Fruit fly (Drosophila melanogaster) whole organism, embryonic: Measurements from ENCODE around the gene elB.
A peak's percentile ranks its signal among the peaks of the same experiment; 100 is the strongest.

Experiments
- Awh ChIP-seq: fragments of 200-800 bp; sonication (Bioruptor generic); IDR thresholded peaks from 2 replicates; pipeline ENCODE4, ENCODE4 v1.3.6; 2022; ENCODE audit warnings: missing biosample characterization, missing genetic modification characterization
- CG10274 ChIP-seq: fragments of 200-800 bp; sonication (Bioruptor generic); optimal IDR thresholded peaks from 3 replicates; lab custom pipeline; 2017; ENCODE audit warnings: missing biosample characterization, mild to moderate bottlenecking, missing genetic modification characterization
- CG10431 ChIP-seq: fragments of 200-800 bp; sonication (Bioruptor generic); optimal IDR thresholded peaks from 3 replicates; lab custom pipeline; 2018; ENCODE audit warnings: missing biosample characterization, mild to moderate bottlenecking, missing genetic modification characterization
- CG11456 ChIP-seq: fragments of 200-800 bp; sonication (Bioruptor generic); IDR thresholded peaks from 3 replicates; pipeline ENCODE4 v1.3.6; 2022; ENCODE audit warnings: missing biosample characterization, missing genetic modification characterization
- CG11504 ChIP-seq: fragments of 200-800 bp; sonication (Bioruptor generic); optimal IDR thresholded peaks from 3 replicates; lab custom pipeline; 2019; ENCODE audit warnings: missing biosample characterization, mild to moderate bottlenecking, missing genetic modification characterization, moderate library complexity
- CG11560 ChIP-seq: fragments of 200-800 bp; sonication (Bioruptor generic); IDR thresholded peaks from 3 replicates; pipeline ENCODE4 v1.3.6; 2022; ENCODE audit warnings: missing biosample characterization, missing genetic modification characterization
- CG11695 ChIP-seq: fragments of 200-800 bp; sonication (Bioruptor generic); IDR thresholded peaks from 3 replicates; pipeline ENCODE4 v1.3.6; 2022; ENCODE audit warnings: missing biosample characterization, missing genetic modification characterization
- CG13296 ChIP-seq: fragments of 200-800 bp; sonication (Bioruptor generic); optimal IDR thresholded peaks from 3 replicates; lab custom pipeline; 2018; ENCODE audit warnings: missing biosample characterization, mild to moderate bottlenecking, missing genetic modification characterization
- CG14441 ChIP-seq: fragments of 200-800 bp; sonication (Bioruptor generic); IDR thresholded peaks from 2 replicates; pipeline ENCODE4 v1.3.6; 2022; ENCODE audit warnings: missing biosample characterization, missing genetic modification characterization
- CG15269 ChIP-seq: fragments of 200-800 bp; sonication (Bioruptor generic); optimal IDR thresholded peaks from 2 replicates; lab custom pipeline; 2018; ENCODE audit warnings: missing biosample characterization, mild to moderate bottlenecking, missing genetic modification characterization, moderate library complexity
- CG1647 ChIP-seq: fragments of 200-800 bp; sonication (Bioruptor generic); optimal IDR thresholded peaks from 3 replicates; lab custom pipeline; 2016; ENCODE audit warnings: missing biosample characterization, missing genetic modification characterization
- CG7987 ChIP-seq: fragments of 200-800 bp; sonication (Bioruptor generic); optimal IDR thresholded peaks from 2 replicates; lab custom pipeline; 2018; ENCODE audit warnings: missing biosample characterization, mild to moderate bottlenecking, missing genetic modification characterization, moderate library complexity
- D19A ChIP-seq: fragments of 200-800 bp; optimal IDR thresholded peaks from 3 replicates; lab custom pipeline; 2019; ENCODE audit warnings: missing biosample characterization, mild to moderate bottlenecking, missing genetic modification characterization, moderate library complexity
- Dad ChIP-seq: fragments of 200-800 bp; sonication (Bioruptor generic); optimal IDR thresholded peaks from 3 replicates; lab custom pipeline; 2016; ENCODE audit warnings: missing biosample characterization, missing genetic modification characterization
- Dip3 ChIP-seq: fragments of 200-800 bp; sonication (Bioruptor generic); optimal IDR thresholded peaks from 3 replicates; lab custom pipeline; 2016; ENCODE audit warnings: missing biosample characterization, missing genetic modification characterization
- Gsc ChIP-seq: fragments of 200-800 bp; sonication (Bioruptor generic); IDR thresholded peaks from 2 replicates; pipeline ENCODE4 v1.3.6; 2022; ENCODE audit warnings: missing biosample characterization, missing genetic modification characterization
- HLH4C ChIP-seq: fragments of 200-800 bp; sonication (Bioruptor generic); IDR thresholded peaks from 3 replicates; pipeline ENCODE4 v1.3.6; 2022; ENCODE audit warnings: missing biosample characterization, missing genetic modification characterization; ENCODE audit not compliant: partially characterized antibody
- HLH54F ChIP-seq: fragments of 200-800 bp; sonication (Bioruptor generic); optimal IDR thresholded peaks from 3 replicates; lab custom pipeline; 2016; ENCODE audit warnings: missing biosample characterization, missing genetic modification characterization
- Optix ChIP-seq: fragments of 200-800 bp; sonication (Bioruptor generic); IDR thresholded peaks from 3 replicates; pipeline ENCODE4 v1.3.6; 2022; ENCODE audit warnings: missing biosample characterization, missing genetic modification characterization
- Rx ChIP-seq: fragments of 200-800 bp; sonication (Bioruptor generic); IDR thresholded peaks from 2 replicates; pipeline ENCODE4 v1.3.6; 2022; ENCODE audit warnings: missing biosample characterization, missing genetic modification characterization
- Sox100B ChIP-seq: fragments of 200-800 bp; sonication (Bioruptor generic); optimal IDR thresholded peaks from 3 replicates; lab custom pipeline; 2018; ENCODE audit warnings: missing biosample characterization, mild to moderate bottlenecking, missing genetic modification characterization
- Sry-δ ChIP-seq: fragments of 200-800 bp; sonication (Bioruptor generic); optimal IDR thresholded peaks from 2 replicates; lab custom pipeline; 2016; ENCODE audit warnings: missing biosample characterization, missing genetic modification characterization
- Taf1 ChIP-seq: fragments of 200-800 bp; sonication (Bioruptor generic); IDR thresholded peaks from 2 replicates; pipeline ENCODE4 v1.3.6; 2022; ENCODE audit warnings: missing biosample characterization, missing genetic modification characterization
- Xbp1 ChIP-seq: fragments of 200-800 bp; sonication (Bioruptor generic); optimal IDR thresholded peaks from 3 replicates; lab custom pipeline; 2016; ENCODE audit warnings: missing biosample characterization, mild to moderate bottlenecking, missing genetic modification characterization
- bsh ChIP-seq, 2 experiments: fragments of 200-800 bp; sonication (Bioruptor generic); optimal IDR thresholded peaks; 2 replicates each; lab custom pipeline; 2017 to 2018; ENCODE audit warnings: mild to moderate bottlenecking in 2 of 2, missing biosample characterization in 2 of 2, missing genetic modification characterization in 2 of 2, moderate library complexity in 1 of 2
- croc ChIP-seq: fragments of 200-800 bp; sonication (Bioruptor generic); conservative IDR thresholded peaks from 3 replicates; pipeline ENCODE4 v1.3.6; 2022; ENCODE audit warnings: missing biosample characterization, missing genetic modification characterization
- crol ChIP-seq: fragments of 200-800 bp; sonication (Bioruptor generic); IDR thresholded peaks from 2 replicates; pipeline ENCODE4 v1.3.6; 2022; ENCODE audit warnings: missing biosample characterization, missing genetic modification characterization
- dati ChIP-seq: fragments of 200-800 bp; sonication (Bioruptor generic); IDR thresholded peaks from 2 replicates; pipeline ENCODE4 v1.3.6; 2022; ENCODE audit warnings: missing biosample characterization, missing genetic modification characterization
- dimm ChIP-seq: fragments of 200-800 bp; sonication (Bioruptor generic); IDR thresholded peaks from 2 replicates; pipeline ENCODE4 v1.3.6; 2022; ENCODE audit warnings: missing biosample characterization, missing genetic modification characterization
- dm ChIP-seq: fragments of 200-800 bp; sonication (Bioruptor generic); optimal IDR thresholded peaks from 3 replicates; lab custom pipeline; 2016; ENCODE audit warnings: missing biosample characterization, missing genetic modification characterization
- dmrt99B ChIP-seq: fragments of 200-800 bp; sonication (Bioruptor generic); optimal IDR thresholded peaks from 2 replicates; lab custom pipeline; 2018; ENCODE audit warnings: missing biosample characterization, mild to moderate bottlenecking, missing genetic modification characterization, moderate library complexity
- exex ChIP-seq: fragments of 200-800 bp; sonication (Bioruptor generic); optimal IDR thresholded peaks from 4 replicates; lab custom pipeline; 2018; ENCODE audit warnings: missing biosample characterization, mild to moderate bottlenecking, missing genetic modification characterization, moderate library complexity
- gcm2 ChIP-seq: fragments of 200-800 bp; sonication (Bioruptor generic); optimal IDR thresholded peaks from 2 replicates; lab custom pipeline; 2016; ENCODE audit warnings: missing biosample characterization, missing genetic modification characterization
- grn ChIP-seq: fragments of 200-800 bp; sonication (Bioruptor generic); optimal IDR thresholded peaks from 3 replicates; lab custom pipeline; 2017; ENCODE audit warnings: missing biosample characterization, missing genetic modification characterization
- gsb ChIP-seq: fragments of 200-800 bp; sonication (Bioruptor generic); IDR thresholded peaks from 2 replicates; pipeline ENCODE4 v1.3.6; 2022; ENCODE audit warnings: missing biosample characterization, missing genetic modification characterization
- ham ChIP-seq: fragments of 200-800 bp; sonication (Bioruptor generic); IDR thresholded peaks from 2 replicates; pipeline ENCODE4 v1.3.6; 2022; ENCODE audit warnings: missing biosample characterization, missing genetic modification characterization
- klu ChIP-seq: fragments of 200-800 bp; sonication (Bioruptor generic); IDR thresholded peaks from 2 replicates; pipeline ENCODE4 v1.3.6; 2022; ENCODE audit warnings: missing biosample characterization, missing genetic modification characterization
- lab ChIP-seq: fragments of 200-800 bp; sonication (Bioruptor generic); optimal IDR thresholded peaks from 3 replicates; lab custom pipeline; 2017; ENCODE audit warnings: missing biosample characterization, missing genetic modification characterization, mild to moderate bottlenecking, moderate library complexity, missing genetic modification reagents
- lmd ChIP-seq: fragments of 200-800 bp; sonication (Bioruptor generic); IDR thresholded peaks from 2 replicates; pipeline ENCODE4 v1.3.6; 2022; ENCODE audit warnings: missing biosample characterization, missing genetic modification characterization
- lov ChIP-seq, 2 experiments: fragments of 200-800 bp in 1 of 2; fragments of >200 bp in 1 of 2; sonication (Bioruptor generic) in 1 of 2; IDR thresholded peaks in 1 of 2; optimal IDR thresholded peaks in 1 of 2; 2 replicates in 1 of 2; 3 replicates in 1 of 2; pipeline versions ENCODE4 v1.3.6 to Lab custom; 2017 to 2022; ENCODE audit warnings: missing biosample characterization in 1 of 2, missing genetic modification characterization in 1 of 2
- odd ChIP-seq: fragments of 200-800 bp; sonication (Bioruptor generic); optimal IDR thresholded peaks from 2 replicates; lab custom pipeline; 2017; ENCODE audit warnings: missing biosample characterization, mild to moderate bottlenecking, missing genetic modification characterization
- pan ChIP-seq, 4 experiments: fragments of >200 bp in 3 of 4; fragments of 200-800 bp in 1 of 4; sonication (Bioruptor generic) in 1 of 4; optimal IDR thresholded peaks in 3 of 4; IDR thresholded peaks in 1 of 4; 2 replicates each; pipeline versions ENCODE4 v1.3.6 to Lab custom; 2017 to 2022; ENCODE audit warnings: missing biosample characterization in 2 of 4, missing genetic modification characterization in 2 of 4, mixed read lengths in 1 of 4
- phol ChIP-seq: fragments of 200-800 bp; sonication (Bioruptor generic); optimal IDR thresholded peaks from 3 replicates; lab custom pipeline; 2018; ENCODE audit warnings: missing biosample characterization, mild to moderate bottlenecking, missing genetic modification characterization, moderate library complexity
- ranshi ChIP-seq: fragments of 200-800 bp; sonication (Bioruptor generic); IDR thresholded peaks from 2 replicates; pipeline ENCODE4 v1.3.6; 2022; ENCODE audit warnings: missing biosample characterization, missing genetic modification characterization
- rib ChIP-seq: fragments of 200-800 bp; sonication (Bioruptor generic); IDR thresholded peaks from 2 replicates; pipeline ENCODE4 v1.3.6; 2022; ENCODE audit warnings: missing biosample characterization, missing genetic modification characterization
- row ChIP-seq: fragments of 200-800 bp; sonication (Bioruptor generic); IDR thresholded peaks from 3 replicates; pipeline ENCODE4 v1.3.6; 2022; ENCODE audit warnings: missing biosample characterization, missing genetic modification characterization
- salm ChIP-seq: fragments of 200-800 bp; sonication (Bioruptor generic); optimal IDR thresholded peaks from 2 replicates; lab custom pipeline; 2018; ENCODE audit warnings: missing biosample characterization, mild to moderate bottlenecking, missing genetic modification characterization
- sob ChIP-seq: fragments of 200-800 bp; sonication (Bioruptor generic); IDR thresholded peaks from 2 replicates; pipeline ENCODE4 v1.3.6; 2022; ENCODE audit warnings: missing biosample characterization, missing genetic modification characterization
- tgo ChIP-seq: fragments of 200-800 bp; sonication (Bioruptor generic); IDR thresholded peaks from 3 replicates; pipeline ENCODE4 v1.3.6; 2022; ENCODE audit warnings: missing biosample characterization, missing genetic modification characterization
- unpg ChIP-seq: fragments of 200-800 bp; sonication (Bioruptor generic); optimal IDR thresholded peaks from 3 replicates; lab custom pipeline; 2018; ENCODE audit warnings: missing biosample characterization, mild to moderate bottlenecking, missing genetic modification characterization, moderate library complexity

The elB gene

dm6 chr2L:14404744-14405449, 4.5 kb downstream of the elB start (continued):
- TF ChIP-seq CG15269 (tag; lab: Kevin White, UChicago), result peak; percentile 21
- TF ChIP-seq dimm (GFP tag; lab: Robert Waterston, UW), result no peak
- no peak for TF ChIP-seq dati (GFP tag; lab: Robert Waterston, UW)
- no peak for TF ChIP-seq tgo (GFP tag; lab: Robert Waterston, UW)
- no peak for TF ChIP-seq sob
- TF ChIP-seq Rx (GFP tag; lab: Robert Waterston, UW), result no peak
- TF ChIP-seq Gsc, result no peak
- TF ChIP-seq exex (tag; lab: Kevin White, UChicago), result peak; percentile 88
- TF ChIP-seq odd (GFP tag; lab: Kevin White, UChicago), result peak; percentile 40
- TF ChIP-seq Dad (GFP tag; lab: Kevin White, UChicago), result no peak
- no peak for TF ChIP-seq Xbp1
- peak; percentile 39 for TF ChIP-seq salm (tag; lab: Kevin White, UChicago)
- peak; percentile 49 for TF ChIP-seq Sox100B (GFP tag; lab: Kevin White, UChicago)
- TF ChIP-seq gsb (GFP tag; lab: Robert Waterston, UW), result no peak
- no peak for TF ChIP-seq lab (GFP tag; lab: Kevin White, UChicago)
- no peak for TF ChIP-seq dm (GFP tag; lab: Kevin White, UChicago)
- no peak for TF ChIP-seq Sry-δ (GFP tag; lab: Kevin White, UChicago)
- TF ChIP-seq pan (optimal IDR thresholded peaks at IDR 0.05; lab: Kevin White, UChicago), result no peak
- TF ChIP-seq pan (GFP tag; optimal IDR thresholded peaks at IDR 0.05 in 1 of 2, IDR thresholded peaks at IDR 0.05 in 1 of 2), result no peak
- no peak for TF ChIP-seq ranshi (GFP tag; lab: Robert Waterston, UW)
- no peak for TF ChIP-seq Awh (GFP tag; lab: Robert Waterston, UW)
- TF ChIP-seq gcm2 (GFP tag; lab: Kevin White, UChicago), result no peak
- no peak for TF ChIP-seq rib (GFP tag; lab: Robert Waterston, UW)
- no peak for TF ChIP-seq HLH4C (GFP tag; lab: Robert Waterston, UW)
- TF ChIP-seq CG1647, result no peak
- peak; percentile 72 for TF ChIP-seq unpg (GFP tag; lab: Kevin White, UChicago)
- no peak for TF ChIP-seq croc (GFP tag; lab: Robert Waterston, UW)
- TF ChIP-seq CG11560 (tag; lab: Robert Waterston, UW), result no peak
- no peak for TF ChIP-seq crol (GFP tag; lab: Robert Waterston, UW)
- no peak for TF ChIP-seq ham
- TF ChIP-seq CG11695 (GFP tag; lab: Robert Waterston, UW), result no peak
- peak; percentile 27 for TF ChIP-seq CG10431
- TF ChIP-seq phol (tag; lab: Kevin White, UChicago), result no peak
- TF ChIP-seq Dip3 (GFP tag; lab: Kevin White, UChicago), result no peak
- TF ChIP-seq CG7987 (GFP tag; lab: Kevin White, UChicago), result no peak
- TF ChIP-seq CG13296 (GFP tag; lab: Kevin White, UChicago), result peak; percentile 19
- no peak for TF ChIP-seq HLH54F (GFP tag; lab: Kevin White, UChicago)
- no peak for TF ChIP-seq D19A (tag; lab: Kevin White, UChicago)
- no peak for TF ChIP-seq klu
- TF ChIP-seq bsh (GFP tag; optimal IDR thresholded peaks at IDR 0.05; lab: Kevin White, UChicago), result peak in 1 of 2 experiments; percentile 8
- TF ChIP-seq lov (optimal IDR thresholded peaks at IDR 0.05; lab: Kevin White, UChicago), result no peak
- TF ChIP-seq lov (GFP tag; IDR thresholded peaks at IDR 0.05; lab: Robert Waterston, UW), result no peak
- TF ChIP-seq CG11504 (tag; lab: Kevin White, UChicago), result peak; percentile 15
- no peak for TF ChIP-seq Optix (GFP tag; lab: Robert Waterston, UW)
- no peak for TF ChIP-seq lmd (GFP tag; lab: Robert Waterston, UW)
- no peak for TF ChIP-seq CG11456 (GFP tag; lab: Robert Waterston, UW)
- no peak for TF ChIP-seq dmrt99B (tag; lab: Kevin White, UChicago)
- TF ChIP-seq CG14441, result 0 out of 2 replicates have a peak, but pooled peaks have one; percentile 7
- TF ChIP-seq row, result no peak
- no peak for TF ChIP-seq CG10274 (GFP tag; lab: Kevin White, UChicago)
- TF ChIP-seq Taf1 (GFP tag; lab: Robert Waterston, UW), result no peak
- TF ChIP-seq grn (GFP tag; lab: Kevin White, UChicago), result peak; percentile 4
